Fruit fly (Drosophila melanogaster): ENCODE results near the gene Fum3.

Gene Fum3

DNA sequence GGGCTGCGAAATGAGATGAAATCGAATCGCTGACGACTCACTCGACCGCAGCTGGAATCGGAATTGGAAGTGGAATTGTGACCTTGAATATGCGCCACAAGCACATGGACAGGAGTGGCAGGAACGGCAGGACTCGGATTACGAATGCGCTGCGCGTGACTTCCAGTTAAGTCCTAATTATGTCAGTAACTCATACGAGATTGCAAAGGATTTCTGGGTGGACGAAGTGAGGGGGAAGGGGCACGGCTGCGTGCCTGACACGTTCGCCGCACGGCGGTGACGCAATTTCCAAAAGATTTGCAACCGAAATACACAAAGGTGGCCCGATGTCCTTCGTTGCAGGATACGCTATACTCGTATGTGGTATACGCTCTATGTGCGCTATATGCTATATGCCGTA, 43.8 kb downstream of the Fum3 start:
- TF ChIP-seq CG13894 (tag; optimal IDR thresholded peaks at IDR 0.05) (no peak), en (GFP tag; optimal IDR thresholded peaks at IDR 0.05) (no peak), CG18476 (GFP tag; optimal IDR thresholded peaks at IDR 0.05) (no peak), her (GFP tag; optimal IDR thresholded peaks at IDR 0.05) (no peak), CG14441 (GFP tag; IDR thresholded peaks at IDR 0.05) (no peak), CG3847 (GFP tag; IDR thresholded peaks at IDR 0.05) (no peak), Ssrp (tag; optimal IDR thresholded peaks at IDR 0.05) (no peak), p53 (GFP tag; optimal IDR thresholded peaks at IDR 0.05) (no peak), CG4328 (GFP tag; optimal IDR thresholded peaks at IDR 0.05) (no peak), CG17829 (tag; optimal IDR thresholded peaks at IDR 0.05) (no peak), Nf-YA (GFP tag; IDR thresholded peaks at IDR 0.05) (no peak), sr (GFP tag; IDR thresholded peaks at IDR 0.05) (no peak), z (GFP tag; IDR thresholded peaks at IDR 0.05) (no peak), CG8924 (tag; optimal IDR thresholded peaks at IDR 0.05) (no peak), Hey (tag; optimal IDR thresholded peaks at IDR 0.05) (peak; percentile 97), Eip74EF (GFP tag; optimal IDR thresholded peaks at IDR 0.05) (no peak), oc (tag; optimal IDR thresholded peaks at IDR 0.05) (peak; percentile 69), Meics (GFP tag; optimal IDR thresholded peaks at IDR 0.05) (no peak), CG10209 (GFP tag; optimal IDR thresholded peaks at IDR 0.05) (no peak), nerfin-1 (tag; optimal IDR thresholded peaks at IDR 0.05) (peak; percentile 32), CoRest (tag; optimal IDR thresholded peaks at IDR 0.05) (no peak), CG11247 (GFP tag; IDR thresholded peaks at IDR 0.05) (no peak), Dip3 (GFP tag; optimal IDR thresholded peaks at IDR 0.05) (no peak), vfl (GFP tag; optimal IDR thresholded peaks at IDR 0.05) (no peak), PHDP (tag; optimal IDR thresholded peaks at IDR 0.05) (no peak), CG17328 (GFP tag; IDR thresholded peaks at IDR 0.05) (no peak), exex (tag; optimal IDR thresholded peaks at IDR 0.05) (no peak), dm (GFP tag; optimal IDR thresholded peaks at IDR 0.05) (no peak), chm (GFP tag; IDR thresholded peaks at IDR 0.05) (no peak), HLH3B (GFP tag; IDR thresholded peaks at IDR 0.05) (no peak), chif (GFP tag; optimal IDR thresholded peaks at IDR 0.05) (no peak), Bdp1 (GFP tag; optimal IDR thresholded peaks at IDR 0.05) (no peak), CkIIα-i1 (GFP tag; IDR thresholded peaks at IDR 0.05) (no peak), CG1792 (GFP tag; optimal IDR thresholded peaks at IDR 0.05) (no peak), Doc3 (GFP tag; IDR thresholded peaks at IDR 0.05; ENCODE audit: partially characterized antibody) (no peak), da (GFP tag; optimal IDR thresholded peaks at IDR 0.05) (no peak), CG10274 (GFP tag; optimal IDR thresholded peaks at IDR 0.05) (no peak), CG10543 (GFP tag; optimal IDR thresholded peaks at IDR 0.05) (no peak), CG10654 (GFP tag; optimal IDR thresholded peaks at IDR 0.05) (no peak), Ets97D (GFP tag; optimal IDR thresholded peaks at IDR 0.05) (no peak), CG18619 (GFP tag; optimal IDR thresholded peaks at IDR 0.05) (no peak), CG15479 (GFP tag; optimal IDR thresholded peaks at IDR 0.05) (no peak), hkb (optimal IDR thresholded peaks at IDR 0.05) (no peak), hkb (GFP tag; IDR thresholded peaks at IDR 0.05) (no peak), CG4424 (GFP tag; optimal IDR thresholded peaks at IDR 0.05) (no peak), chn (GFP tag; optimal IDR thresholded peaks at IDR 0.05) (no peak), CG3995 (GFP tag; optimal IDR thresholded peaks at IDR 0.05) (no peak), CG12391 (tag; optimal IDR thresholded peaks at IDR 0.05) (no peak), Mad (GFP tag; optimal IDR thresholded peaks at IDR 0.05) (no peak), CG31388 (GFP tag; optimal IDR thresholded peaks at IDR 0.05) (no peak), Sin3A (optimal IDR thresholded peaks at IDR 0.05) (no peak), CG2889 (GFP tag; IDR thresholded peaks at IDR 0.05) (no peak), CG2199 (GFP tag; IDR thresholded peaks at IDR 0.05) (peak; percentile 22; the same call in 1 of the 3 replicates)

Data from whole organism, embryonic.